Worm (Caenorhabditis elegans) whole organism, mixed stage, embryonic: ENCODE results near the gene Y73F8A.32.
"Not testable (repeated sequence)": the region's sequence is repeated elsewhere in the genome, so short reads cannot be mapped to it uniquely, and the experiment has no call there.

Experiments
- lsy-2 ChIP-seq: fragments of 150-350 bp; optimal IDR thresholded peaks from 2 replicates; lab custom pipeline; 2014; ENCODE audit warnings: missing biosample characterization, missing genetic modification characterization
- mls-2 ChIP-seq: sonication (generic microtip); optimal IDR thresholded peaks from 2 replicates; lab custom pipeline; 2016; ENCODE audit warnings: mild to moderate bottlenecking, missing genetic modification characterization, moderate library complexity, missing compliant biosample characterization
- nhr-12 ChIP-seq: fragments of 150-350 bp; optimal IDR thresholded peaks from 2 replicates; lab custom pipeline; 2014; ENCODE audit warnings: missing biosample characterization, missing genetic modification characterization
- sptf-1 ChIP-seq: sonication (generic microtip); optimal IDR thresholded peaks from 2 replicates; lab custom pipeline; 2017; ENCODE audit warnings: mild to moderate bottlenecking, missing genetic modification characterization, moderate library complexity, missing compliant biosample characterization

DNA sequence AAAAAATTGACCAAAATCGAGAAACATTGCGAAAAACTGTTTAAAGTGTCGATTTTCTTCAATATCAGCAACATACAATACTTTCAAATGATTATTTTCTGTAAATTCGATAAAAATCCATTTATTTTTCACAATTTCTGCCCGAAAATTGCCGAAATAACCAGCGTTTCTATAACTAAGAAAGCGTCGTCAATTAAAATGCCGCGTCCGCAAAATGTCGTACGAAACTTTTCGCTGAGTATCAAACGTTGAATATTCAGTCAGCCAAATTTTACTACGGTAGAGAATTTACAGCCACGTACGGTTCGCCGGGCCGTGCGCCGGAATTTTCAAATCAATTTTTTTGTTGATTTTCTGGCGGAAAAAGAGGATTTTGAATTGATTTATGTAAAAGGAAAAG is 9.2 kb upstream of the Y73F8A.32 start:
- TF ChIP-seq lsy-2 (tag; lab: Kevin White, UChicago): peak; percentile 57
- not testable (repeated sequence) for TF ChIP-seq sptf-1; nhr-12 (tag; lab: Kevin White, UChicago); mls-2 (tag; lab: Kevin White, UChicago)
